Worm (Caenorhabditis elegans): ENCODE data around the gene F38A6.4.

The F38A6.4 gene

ce11 chrV:20793761-20794160 lies 18.6 kb upstream of the F38A6.4 start (continued):
- TF ChIP-seq dve-1 (tag; optimal IDR thresholded peaks at IDR 0.05; ENCODE audit: insufficient read depth) (peak; percentile 78), rbr-2 (tag; optimal IDR thresholded peaks at IDR 0.05) (peak; percentile 9), hlh-30 (tag; optimal IDR thresholded peaks at IDR 0.05; ENCODE audit: insufficient read depth) (peak; percentile 71), duxl-1 (tag; optimal IDR thresholded peaks at IDR 0.05; ENCODE audit: poor library complexity) (no peak), hif-1 (tag; optimal IDR thresholded peaks at IDR 0.05) (peak in 1 of 2 experiments; percentile 73), php-3 (GFP tag; IDR thresholded peaks at IDR 0.05) (no peak), lsy-2 (tag; optimal IDR thresholded peaks at IDR 0.05) (no peak), aha-1 (tag) (peak; percentile 22), nhr-77 (tag; optimal IDR thresholded peaks at IDR 0.05) (peak; percentile 10), lin-1 (GFP tag; IDR thresholded peaks at IDR 0.05) (0 out of 2 replicates have a peak, but pooled peaks have one; percentile 29), nhr-28 (tag; optimal IDR thresholded peaks at IDR 0.05) (peak; percentile 19)

- TF ChIP-seq pqm-1 (tag; optimal IDR thresholded peaks at IDR 0.05) (peak; percentile 5), ceh-44 (GFP tag; IDR thresholded peaks at IDR 0.05) (0 out of 2 replicates have a peak, but pooled peaks have one; percentile 39), hlh-11 (tag; optimal IDR thresholded peaks at IDR 0.05) (peak; percentile 66), dve-1 (tag; optimal IDR thresholded peaks at IDR 0.05; ENCODE audit: insufficient read depth) (peak; percentile 66), daf-16 (GFP tag; optimal IDR thresholded peaks at IDR 0.05) (no peak), daf-16 (tag; optimal IDR thresholded peaks at IDR 0.05) (peak; percentile 12), nhr-41 (GFP tag; IDR thresholded peaks at IDR 0.05) (no peak), set-16 (GFP tag; IDR thresholded peaks at IDR 0.05) (no peak), aha-1 (tag) (peak; percentile 7), nhr-48 (tag; optimal IDR thresholded peaks at IDR 0.05) (no peak), hlh-30 (tag; optimal IDR thresholded peaks at IDR 0.05; ENCODE audit: insufficient read depth) (peak; percentile 3), nhr-28 (tag; optimal IDR thresholded peaks at IDR 0.05) (peak; percentile 36)
Observed at ce11 chrV:20792371-20792890, 17.3 kb upstream of the F38A6.4 start, which contains the start of gene Y44A6D.3. Gene Y44A6D.3 (minus strand): TSS chrV:20792421.

- no peak for TF ChIP-seq spr-3 (GFP tag; optimal IDR thresholded peaks at IDR 0.05)
- no peak for TF ChIP-seq sdz-12 (GFP tag; optimal IDR thresholded peaks at IDR 0.05)
- no peak for TF ChIP-seq ZK546.5 (tag; optimal IDR thresholded peaks at IDR 0.05)
- peak; percentile 30 for TF ChIP-seq zag-1 (tag; optimal IDR thresholded peaks at IDR 0.05)
- peak; percentile 5 for TF ChIP-seq dve-1 (tag; optimal IDR thresholded peaks at IDR 0.05; ENCODE audit: insufficient read depth)
- no peak for TF ChIP-seq nhr-11 (tag; optimal IDR thresholded peaks at IDR 0.05)
- no peak for TF ChIP-seq egl-27 (tag; optimal IDR thresholded peaks at IDR 0.05)
- no peak for TF ChIP-seq F26F4.8 (GFP tag; conservative IDR thresholded peaks at IDR 0.05)
- peak; percentile 3 for TF ChIP-seq T20F7.1 (GFP tag; optimal IDR thresholded peaks at IDR 0.05)
- no peak for TF ChIP-seq zfp-3 (GFP tag; conservative IDR thresholded peaks at IDR 0.05)
- TF ChIP-seq mep-1 (tag; optimal IDR thresholded peaks at IDR 0.05) = peak; percentile 9
- peak; percentile 90 for TF ChIP-seq aha-1 (tag)
- no peak for TF ChIP-seq dmd-6 (GFP tag; IDR thresholded peaks at IDR 0.05)
Observed at ce11 chrV:20790616-20791015, 15.4 kb upstream of the F38A6.4 start.

ce11 chrV:20790011-20790410 lies 14.8 kb upstream of the F38A6.4 start, which contains the start of gene Y44A6D.1:
Gene Y44A6D.1 (minus strand): TSS chrV:20790033.
- TF ChIP-seq zip-2 (tag; optimal IDR thresholded peaks at IDR 0.05) (no peak), daf-16 (GFP tag; optimal IDR thresholded peaks at IDR 0.05) (no peak), daf-16 (tag; optimal IDR thresholded peaks at IDR 0.05) (no peak), pha-4 (GFP tag; IDR thresholded peaks at IDR 0.05) (no peak), pha-4 (tag; optimal IDR thresholded peaks at IDR 0.05) (no peak), nhr-102 (tag; optimal IDR thresholded peaks at IDR 0.05) (no peak), set-16 (GFP tag; IDR thresholded peaks at IDR 0.05) (peak; percentile 37; the same call in 1 of the 2 replicates), F10B5.3 (tag; optimal IDR thresholded peaks at IDR 0.05) (no peak), nhr-237 (tag; optimal IDR thresholded peaks at IDR 0.05) (no peak), aha-1 (tag) (peak; percentile 84), egl-43 (GFP tag; IDR thresholded peaks at IDR 0.05) (0 out of 2 replicates have a peak, but pooled peaks have one; percentile 39), lin-38 (GFP tag; IDR thresholded peaks at IDR 0.05) (0 out of 2 replicates have a peak, but pooled peaks have one; percentile 5), jun-1 (tag; optimal IDR thresholded peaks at IDR 0.05) (no peak), dmd-6 (GFP tag; IDR thresholded peaks at IDR 0.05) (0 out of 2 replicates have a peak, but pooled peaks have one; percentile 7), hif-1 (tag; optimal IDR thresholded peaks at IDR 0.05) (no peak)
